Worm (Caenorhabditis elegans): ENCODE measurements around the gene ser-6.

The ser-6 gene

DNA sequence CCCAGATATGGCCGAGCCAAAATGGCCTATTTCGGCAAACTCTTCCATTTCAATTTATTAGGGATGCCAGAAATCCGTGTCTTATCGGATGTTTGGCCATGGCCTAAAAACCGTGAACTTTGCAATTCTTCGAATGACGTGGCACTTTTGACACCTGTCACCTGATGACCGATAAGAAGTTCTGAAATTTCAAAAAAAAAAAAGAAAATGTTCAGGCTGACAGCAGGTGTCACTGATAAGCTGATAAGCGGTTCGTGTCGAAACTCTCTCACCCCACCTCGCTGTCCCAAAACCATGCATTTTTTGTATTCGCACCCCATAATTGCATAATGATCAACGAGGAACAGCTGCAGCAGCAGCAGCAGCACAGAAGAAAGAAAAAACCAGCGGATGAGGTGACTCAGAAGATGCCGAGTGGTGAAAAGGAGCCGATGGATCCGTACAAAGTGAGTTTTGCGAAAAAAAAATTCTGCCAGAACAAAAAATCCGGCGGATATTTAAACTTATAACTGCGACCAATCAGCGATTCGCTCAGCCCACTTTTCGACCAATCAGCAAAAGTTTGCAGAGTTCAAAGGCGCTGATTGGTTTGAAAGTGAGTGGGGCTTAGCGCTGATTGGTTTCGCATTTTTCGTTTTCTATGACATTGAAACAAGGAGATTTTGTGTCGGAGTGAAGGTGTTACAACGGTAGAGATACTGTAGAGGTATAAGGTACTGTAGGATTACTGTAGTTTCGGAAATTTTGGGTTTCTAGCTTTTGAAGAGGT, 52.7 kb downstream of the ser-6 start, which contains the start of the genes Y54G2A.28 and vrp-1:
Gene Y54G2A.28 (minus strand): TSS at position 48 of the 769 bp plus-strand sequence.
Gene vrp-1 (plus strand): TSS at position 214 of the 769 bp plus-strand sequence.
- no peak for TF ChIP-seq efl-1 (optimal IDR thresholded peaks at IDR 0.05)
- TF ChIP-seq efl-1 (GFP tag; optimal IDR thresholded peaks at IDR 0.05 in 1 of 2): peak in 1 of 2 experiments; percentile 79
- TF ChIP-seq lir-3 (tag; optimal IDR thresholded peaks at IDR 0.05; ENCODE audit: poor library complexity): no peak
- TF ChIP-seq F16B12.6 (tag; optimal IDR thresholded peaks at IDR 0.05): no peak
- no peak for TF ChIP-seq ces-1 (GFP tag; optimal IDR thresholded peaks at IDR 0.05)
- TF ChIP-seq lin-13 (GFP tag; optimal IDR thresholded peaks at IDR 0.05): no peak
- no peak for TF ChIP-seq sox-4 (tag; optimal IDR thresholded peaks at IDR 0.05)
- TF ChIP-seq jun-1 (tag; optimal IDR thresholded peaks at IDR 0.05): no peak
- TF ChIP-seq Y116A8C.19 (tag; optimal IDR thresholded peaks at IDR 0.05; ENCODE audit: borderline replicate concordance): no peak
- TF ChIP-seq ets-5 (GFP tag; IDR thresholded peaks at IDR 0.05): no peak
- peak; percentile 23 for TF ChIP-seq elt-2 (tag; optimal IDR thresholded peaks at IDR 0.05)
- TF ChIP-seq unc-98 (GFP tag; IDR thresholded peaks at IDR 0.05): no peak
- TF ChIP-seq dsc-1 (tag; optimal IDR thresholded peaks at IDR 0.05): no peak
- no peak for TF ChIP-seq fkh-8 (tag; optimal IDR thresholded peaks at IDR 0.05)
- TF ChIP-seq nhr-47 (tag; optimal IDR thresholded peaks at IDR 0.05): no peak
